Worm (Caenorhabditis elegans) whole organism, L4 larva: ENCODE results near the gene clc-33.
A peak's percentile ranks its signal among the peaks of the same experiment; 100 is the strongest.

Experiments used
- F10B5.3 ChIP-seq: sonication (generic microtip); optimal IDR thresholded peaks from 2 replicates; lab custom pipeline; 2016; ENCODE audit warnings: mild to moderate bottlenecking, missing genetic modification characterization, missing compliant biosample characterization
- F26F4.8 ChIP-seq: fragments of 200-800 bp; sonication (Bioruptor generic); conservative IDR thresholded peaks from 2 replicates; pipeline ENCODE4 v1.3.6; 2022; ENCODE audit warnings: missing genetic modification characterization, missing compliant biosample characterization
- R02D3.7 ChIP-seq: fragments of 150-350 bp; sonication (generic microtip); optimal IDR thresholded peaks from 3 replicates; lab custom pipeline; 2014; ENCODE audit warnings: missing biosample characterization, missing genetic modification characterization
- Y48G9A.11 ChIP-seq: fragments of 200-800 bp; sonication (Bioruptor generic); IDR thresholded peaks from 2 replicates; pipeline ENCODE4 v1.3.6; 2022; ENCODE audit warnings: missing genetic modification reagents, missing genetic modification characterization, missing compliant biosample characterization
- daf-16 ChIP-seq, 3 experiments: sonication (generic microtip); optimal IDR thresholded peaks; 2 replicates each; lab custom pipeline; 2016 to 2017; ENCODE audit warnings: missing genetic modification characterization in 3 of 3, missing genetic modification reagents in 3 of 3, mild to moderate bottlenecking in 2 of 3, missing compliant biosample characterization in 2 of 3, missing biosample characterization in 1 of 3, moderate library complexity in 1 of 3
- dmd-6 ChIP-seq: fragments of 200-800 bp; sonication (Bioruptor generic); IDR thresholded peaks from 2 replicates; pipeline ENCODE4 v1.3.6; 2022; ENCODE audit warnings: missing genetic modification reagents, missing genetic modification characterization, missing compliant biosample characterization
- dve-1 ChIP-seq: sonication (generic microtip); optimal IDR thresholded peaks from 2 replicates; lab custom pipeline; 2017; ENCODE audit warnings: antibody characterized with exemption, mild to moderate bottlenecking, missing genetic modification characterization, missing compliant biosample characterization; ENCODE audit not compliant: insufficient read depth
- hif-1 ChIP-seq, 2 experiments: sonication (generic microtip); optimal IDR thresholded peaks; 2 replicates each; lab custom pipeline; 2016 to 2017; ENCODE audit warnings: missing compliant biosample characterization in 2 of 2, missing genetic modification characterization in 2 of 2, missing genetic modification reagents in 2 of 2, missing genotype in 2 of 2, mild to moderate bottlenecking in 1 of 2
- hlh-11 ChIP-seq: fragments of 200-800 bp; sonication (Bioruptor generic); optimal IDR thresholded peaks from 2 replicates; lab custom pipeline; 2018; ENCODE audit warnings: mild to moderate bottlenecking, missing genetic modification characterization, missing compliant biosample characterization
- jun-1 ChIP-seq: fragments of 150-350 bp; optimal IDR thresholded peaks from 2 replicates; lab custom pipeline; 2014; ENCODE audit warnings: missing biosample characterization, missing genetic modification reagents, missing genetic modification characterization
- lin-13 ChIP-seq: fragments of 150-350 bp; optimal IDR thresholded peaks from 2 replicates; lab custom pipeline; 2014; ENCODE audit warnings: missing biosample characterization, missing genetic modification reagents, missing genetic modification characterization
- mxl-2 ChIP-seq: fragments of 200-800 bp; sonication (Bioruptor generic); conservative IDR thresholded peaks from 2 replicates; pipeline ENCODE4 v1.3.6; 2022; ENCODE audit warnings: missing genetic modification reagents, missing genetic modification characterization, missing compliant biosample characterization
- nhr-28 ChIP-seq: fragments of 150-350 bp; optimal IDR thresholded peaks from 2 replicates; lab custom pipeline; 2014; ENCODE audit warnings: missing biosample characterization, missing genetic modification characterization
- nhr-6 ChIP-seq: fragments of 150-350 bp; optimal IDR thresholded peaks from 2 replicates; lab custom pipeline; 2014; ENCODE audit warnings: missing biosample characterization, missing genetic modification characterization
- nhr-76 ChIP-seq: fragments of 150-350 bp; optimal IDR thresholded peaks from 2 replicates; lab custom pipeline; 2014; ENCODE audit warnings: missing biosample characterization, missing genetic modification characterization
- nhr-77 ChIP-seq: fragments of 150-350 bp; optimal IDR thresholded peaks from 2 replicates; lab custom pipeline; 2014; ENCODE audit warnings: missing biosample characterization, missing genetic modification characterization
- pqm-1 ChIP-seq: sonication (generic microtip); optimal IDR thresholded peaks from 2 replicates; lab custom pipeline; 2017; ENCODE audit warnings: missing biosample characterization, missing genetic modification characterization
- saeg-2 ChIP-seq: fragments of 200-800 bp; sonication (Bioruptor generic); IDR thresholded peaks from 2 replicates; pipeline ENCODE4 v1.3.6; 2022; ENCODE audit warnings: missing genetic modification reagents, missing genetic modification characterization, missing compliant biosample characterization
- set-16 ChIP-seq: fragments of 200-800 bp; sonication (Bioruptor generic); IDR thresholded peaks from 2 replicates; pipeline ENCODE4 v1.3.6; 2022; ENCODE audit warnings: missing genetic modification reagents, missing genetic modification characterization, missing compliant biosample characterization
- snpc-1.2 ChIP-seq: fragments of 200-800 bp; sonication (Bioruptor generic); IDR thresholded peaks from 2 replicates; pipeline ENCODE4 v1.3.6; 2022; ENCODE audit warnings: missing genetic modification reagents, missing genetic modification characterization, missing compliant biosample characterization
- spr-1 ChIP-seq: sonication (generic microtip); optimal IDR thresholded peaks from 2 replicates; lab custom pipeline; 2016; ENCODE audit warnings: mild to moderate bottlenecking, missing genetic modification characterization, missing compliant biosample characterization
- unc-62 ChIP-seq, 3 experiments: fragments of 150-350 bp in 1 of 3; sonication (generic microtip); optimal IDR thresholded peaks in 2 of 3; peaks in 1 of 3; 1 replicate in 1 of 3; 2 replicates in 2 of 3; lab custom pipeline; 2014 to 2017; ENCODE audit warnings: missing biosample characterization in 3 of 3, missing genetic modification characterization in 3 of 3, missing genetic modification reagents in 3 of 3, missing genotype in 1 of 3

Gene clc-33

DNA sequence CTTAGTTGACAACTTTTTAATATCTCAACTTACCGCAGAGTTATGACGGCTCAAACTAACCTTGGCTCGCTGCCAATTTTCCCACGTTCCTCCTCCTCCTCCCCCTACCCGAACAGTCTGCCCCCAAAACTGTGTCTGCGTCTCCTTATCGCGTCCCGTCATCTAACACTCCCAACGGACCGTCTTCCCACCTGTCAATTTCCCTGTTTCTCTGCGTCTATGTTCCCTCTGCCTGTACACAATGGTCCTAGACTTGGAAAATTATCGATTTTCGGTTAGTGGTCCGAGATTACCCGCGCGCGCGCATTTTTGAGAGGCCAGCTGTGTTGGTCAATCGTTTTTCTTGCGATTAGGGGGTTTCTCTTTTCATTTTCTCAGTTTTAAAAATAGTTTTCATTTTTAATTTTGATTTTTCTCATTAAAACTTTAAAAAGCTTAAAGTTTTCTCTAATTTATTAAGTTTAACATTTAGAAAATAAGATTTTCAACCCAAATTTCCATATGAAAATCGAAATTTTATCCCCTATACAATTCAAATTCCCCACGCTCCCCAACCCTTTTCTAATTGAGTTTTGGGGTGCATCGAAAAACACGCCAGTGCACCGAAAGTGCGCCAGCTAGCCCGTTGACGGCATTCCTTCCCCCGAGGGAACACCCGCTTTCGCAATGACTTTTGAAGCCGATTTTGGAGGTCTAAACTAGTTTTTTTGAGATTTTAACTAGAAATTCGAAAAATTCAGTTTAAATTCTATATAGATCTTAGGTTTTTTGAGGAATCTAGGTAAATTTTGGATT, 33.0 kb downstream of the clc-33 start, which contains the start of gene alg-2 (continued):
- TF ChIP-seq hif-1 (tag; optimal IDR thresholded peaks at IDR 0.05; lab: Kevin White, UChicago) (peak in 1 of 2 experiments; percentile 19), mxl-2 (GFP tag; lab: Robert Waterston, UW) (0 out of 2 replicates have a peak, but pooled peaks have one; percentile 8)
- TF ChIP-seq, all 104 proteins: peak for 24

DNA sequence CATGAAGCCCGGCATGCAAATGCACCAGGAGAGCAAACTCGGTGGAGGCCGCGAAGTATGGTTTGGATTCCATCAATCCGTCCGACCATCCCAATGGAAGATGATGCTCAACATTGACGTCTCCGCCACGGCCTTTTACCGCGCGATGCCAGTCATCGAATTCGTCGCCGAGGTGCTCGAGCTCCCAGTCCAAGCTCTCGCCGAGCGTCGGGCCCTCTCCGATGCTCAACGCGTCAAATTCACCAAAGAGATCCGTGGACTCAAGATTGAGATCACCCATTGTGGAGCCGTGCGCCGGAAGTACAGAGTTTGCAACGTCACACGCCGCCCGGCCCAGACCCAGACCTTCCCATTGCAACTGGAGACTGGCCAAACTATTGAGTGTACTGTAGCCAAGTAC, 35.5 kb downstream of the clc-33 start:
- TF ChIP-seq saeg-2 (GFP tag; lab: Robert Waterston, UW) (0 out of 2 replicates have a peak, but pooled peaks have one; percentile 6), set-16 (GFP tag; lab: Robert Waterston, UW) (peak; percentile 80), lin-13 (GFP tag; lab: Kevin White, UChicago) (no peak), F26F4.8 (GFP tag; lab: Robert Waterston, UW) (no peak)

DNA sequence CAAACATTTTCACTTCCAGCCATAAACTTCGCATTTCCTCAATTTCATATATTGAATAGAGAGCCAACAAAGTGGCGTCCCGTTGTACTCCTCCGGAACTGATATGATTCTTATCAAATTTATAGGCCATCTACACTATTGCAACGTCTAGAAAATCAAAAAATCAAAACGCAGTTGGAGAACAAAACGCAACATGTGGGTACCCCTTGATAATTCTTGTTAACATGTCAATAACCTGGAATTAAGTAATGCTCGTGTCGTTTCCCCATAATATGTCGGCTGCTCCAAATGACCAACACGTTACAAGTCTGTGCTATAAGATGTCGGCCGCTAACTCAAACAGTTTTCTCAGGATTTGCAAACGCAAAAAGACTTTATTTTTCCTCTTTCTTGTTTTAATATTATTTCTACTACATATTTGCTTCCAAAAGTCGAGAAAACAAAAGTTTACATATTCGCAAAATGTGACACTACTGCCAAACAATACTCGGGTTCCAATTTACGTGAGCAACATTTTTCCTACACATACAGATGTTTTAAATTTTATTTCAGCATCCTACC, 40.5 kb downstream of the clc-33 start:
- TF ChIP-seq unc-62 (GFP tag; optimal IDR thresholded peaks at IDR 0.05 in 1 of 2; lab: Kevin White, UChicago) (peak in 1 of 2 experiments; percentile 99), unc-62 (tag; optimal IDR thresholded peaks at IDR 0.05; lab: Kevin White, UChicago) (no peak), dve-1 (tag; lab: Kevin White, UChicago) (peak; percentile 9), daf-16 (GFP tag; optimal IDR thresholded peaks at IDR 0.05; lab: Kevin White, UChicago) (no peak), daf-16 (tag; optimal IDR thresholded peaks at IDR 0.05; lab: Kevin White, UChicago) (peak; percentile 42), hlh-11 (peak; percentile 47), nhr-76 (tag; lab: Kevin White, UChicago) (no peak), nhr-77 (tag; lab: Kevin White, UChicago) (peak; percentile 11), F10B5.3 (tag; lab: Kevin White, UChicago) (no peak), jun-1 (no peak), dmd-6 (peak; percentile 71), nhr-28 (tag; lab: Kevin White, UChicago) (peak; percentile 54), lin-13 (GFP tag; lab: Kevin White, UChicago) (peak; percentile 20), spr-1 (tag; lab: Kevin White, UChicago) (no peak), pqm-1 (peak; percentile 87)

DNA sequence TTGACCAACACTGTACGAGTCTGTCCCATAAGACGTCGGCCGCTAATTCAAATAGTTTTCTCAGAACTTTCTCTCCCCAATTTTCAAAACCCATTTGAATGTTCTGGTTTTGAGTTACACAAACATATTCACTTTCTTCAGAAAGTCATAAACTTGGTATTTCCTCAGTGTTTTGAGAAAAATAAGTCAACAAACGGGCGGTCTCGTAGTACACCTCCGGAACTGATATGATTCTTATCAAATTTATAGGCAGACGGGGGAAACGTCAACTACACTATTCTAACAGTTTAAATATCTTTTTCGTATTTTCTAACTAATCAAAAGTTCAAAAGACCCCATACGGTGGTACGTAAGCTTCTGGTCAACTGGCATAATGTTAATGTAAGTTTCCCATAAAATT, 44.0 kb downstream of the clc-33 start:
- TF ChIP-seq dmd-6: peak; percentile 15; the same call in 1 of the 2 replicates
- TF ChIP-seq R02D3.7 (tag; lab: Kevin White, UChicago): no peak
- no peak for TF ChIP-seq snpc-1.2 (GFP tag; lab: Robert Waterston, UW)
- peak; percentile 57 for TF ChIP-seq pqm-1
- TF ChIP-seq hlh-11: peak; percentile 4
- peak; percentile 13 for TF ChIP-seq nhr-28 (tag; lab: Kevin White, UChicago)
- peak in 1 of 2 experiments; percentile 73 for TF ChIP-seq unc-62 (GFP tag; optimal IDR thresholded peaks at IDR 0.05 in 1 of 2; lab: Kevin White, UChicago)
- no peak for TF ChIP-seq unc-62 (tag; optimal IDR thresholded peaks at IDR 0.05; lab: Kevin White, UChicago)
- no peak for TF ChIP-seq daf-16 (GFP tag; optimal IDR thresholded peaks at IDR 0.05; lab: Kevin White, UChicago)
- peak; percentile 37 for TF ChIP-seq daf-16 (tag; optimal IDR thresholded peaks at IDR 0.05; lab: Kevin White, UChicago)
- TF ChIP-seq nhr-77 (tag; lab: Kevin White, UChicago): peak; percentile 18
- TF ChIP-seq, all 104 proteins: peak for 7

DNA sequence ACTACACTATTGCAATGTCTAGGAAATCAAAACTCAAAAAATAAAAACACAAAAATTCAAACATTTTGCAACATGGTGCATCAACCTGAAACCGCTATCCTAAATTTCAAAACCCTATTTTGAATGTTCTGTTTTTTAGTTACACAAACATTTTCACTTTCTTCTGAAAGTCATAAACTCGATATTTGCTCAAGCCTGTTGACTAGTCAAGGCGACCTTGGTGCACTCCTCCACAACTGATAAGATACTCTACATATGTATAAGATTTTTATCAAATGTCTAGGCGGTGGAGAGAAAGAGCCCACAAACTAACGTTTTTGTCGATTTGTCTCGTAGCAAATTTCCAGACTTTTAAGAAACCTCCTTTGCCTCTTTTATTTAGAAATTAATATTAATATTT, 47.8 kb downstream of the clc-33 start, which contains the start of gene T07D3.4:
Gene T07D3.4 (plus strand): TSS at position 286 of the 400 bp plus-strand sequence.
- peak; percentile 70 for TF ChIP-seq nhr-28 (tag; lab: Kevin White, UChicago)
- TF ChIP-seq hlh-11: peak; percentile 54
- no peak for TF ChIP-seq Y48G9A.11 (GFP tag; lab: Robert Waterston, UW)
- peak; percentile 67 for TF ChIP-seq pqm-1
- no peak for TF ChIP-seq set-16 (GFP tag; lab: Robert Waterston, UW)
- TF ChIP-seq daf-16 (GFP tag; optimal IDR thresholded peaks at IDR 0.05; lab: Kevin White, UChicago): no peak
- peak; percentile 90 for TF ChIP-seq daf-16 (tag; optimal IDR thresholded peaks at IDR 0.05; lab: Kevin White, UChicago)
- TF ChIP-seq dmd-6: peak; percentile 51; the same call in 1 of the 2 replicates
- TF ChIP-seq nhr-77 (tag; lab: Kevin White, UChicago): peak; percentile 37
- TF ChIP-seq dve-1 (tag; lab: Kevin White, UChicago): peak; percentile 29
- no peak for TF ChIP-seq nhr-6 (tag; lab: Kevin White, UChicago)
